Worm (Caenorhabditis elegans): ENCODE data around the gene Y57A10C.11.

The Y57A10C.11 gene

ce11 chrII:12393690-12394089 is 21.0 kb downstream of the Y57A10C.11 start, which contains the start of gene Y57A10B.7 (continued):
- TF ChIP-seq let-607 (tag; optimal IDR thresholded peaks at IDR 0.05) = no peak

DNA sequence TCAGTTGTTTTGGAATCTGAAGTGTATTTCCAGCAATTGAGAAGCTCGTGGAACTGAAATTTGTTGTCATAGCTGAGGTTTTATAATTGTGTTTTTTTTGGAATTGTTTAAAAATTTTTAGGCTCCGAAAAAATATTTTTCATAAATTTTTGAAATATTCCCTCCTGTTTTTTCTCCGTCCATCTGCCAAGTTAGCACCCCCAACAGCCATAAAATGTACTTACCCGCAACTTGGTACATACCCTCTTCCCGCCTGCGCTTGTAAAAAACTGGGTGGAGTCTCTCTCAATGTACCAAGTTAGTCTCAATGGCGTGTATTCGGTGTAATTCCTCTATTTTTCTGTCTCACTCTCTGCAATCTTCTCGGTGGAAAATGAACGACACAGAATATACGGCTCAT is 24.9 kb downstream of the Y57A10C.11 start, which contains the start of gene Y57A10B.6:
Y57A10B.6 (plus strand) TSS at position 301 of the 400 bp plus-strand sequence.
- TF ChIP-seq F22D6.2 (tag; optimal IDR thresholded peaks at IDR 0.05) (no peak), zfh-2 (GFP tag; conservative IDR thresholded peaks at IDR 0.05) (no peak), F33H1.4 (GFP tag; IDR thresholded peaks at IDR 0.05) (no peak), ceh-79 (tag; optimal IDR thresholded peaks at IDR 0.05) (no peak), ekl-4 (GFP tag; IDR thresholded peaks at IDR 0.05) (no peak), cebp-1 (GFP tag; IDR thresholded peaks at IDR 0.05) (no peak), cebp-1 (tag; optimal IDR thresholded peaks at IDR 0.05) (no peak), lin-26 (GFP tag; IDR thresholded peaks at IDR 0.05) (no peak), ceh-40 (GFP tag; IDR thresholded peaks at IDR 0.05) (no peak), mxl-1 (tag; optimal IDR thresholded peaks at IDR 0.05) (no peak), nhr-179 (tag; optimal IDR thresholded peaks at IDR 0.05) (no peak), F39B2.1 (GFP tag; IDR thresholded peaks at IDR 0.05) (no peak), D2030.7 (GFP tag; IDR thresholded peaks at IDR 0.05) (no peak), hlh-26 (GFP tag; conservative IDR thresholded peaks at IDR 0.05) (no peak), ets-4 (GFP tag; optimal IDR thresholded peaks at IDR 0.05) (no peak), aptf-2 (GFP tag; conservative IDR thresholded peaks at IDR 0.05) (no peak), F57C9.4 (tag; optimal IDR thresholded peaks at IDR 0.05) (no peak)

DNA sequence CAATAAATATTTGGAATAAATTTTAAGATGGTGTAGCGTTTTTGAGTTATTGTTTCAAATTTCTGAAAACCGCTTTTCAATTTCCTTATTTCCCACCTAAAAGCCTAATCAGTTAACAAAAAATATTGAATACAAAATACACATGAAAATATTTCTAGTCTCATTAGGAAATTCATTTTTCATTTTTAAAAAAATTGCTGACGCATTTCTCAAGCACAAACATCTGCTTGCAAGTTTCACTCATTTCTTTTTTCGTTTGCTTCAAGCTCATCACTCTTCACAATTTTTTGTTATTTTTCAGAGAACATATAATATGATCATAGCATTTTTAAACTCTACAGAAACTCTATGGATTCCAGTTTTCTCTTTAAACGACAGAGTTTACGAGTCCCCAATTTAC is 26.7 kb downstream of the Y57A10C.11 start, which contains the start of gene sre-41:
sre-41 (plus strand) TSS at position 301 of the 400 bp plus-strand sequence.
- TF ChIP-seq ets-4 (GFP tag; optimal IDR thresholded peaks at IDR 0.05) (no peak), hlh-12 (tag; optimal IDR thresholded peaks at IDR 0.05) (no peak), tbx-9 (tag; optimal IDR thresholded peaks at IDR 0.05; ENCODE audit: borderline replicate concordance) (no peak), madf-6 (GFP tag; IDR thresholded peaks at IDR 0.05) (no peak), hrde-1 (tag; optimal IDR thresholded peaks at IDR 0.05; ENCODE audit: borderline replicate concordance) (no peak), lin-26 (GFP tag; IDR thresholded peaks at IDR 0.05) (no peak), hmg-1.2 (GFP tag; IDR thresholded peaks at IDR 0.05) (no peak), cebp-2 (GFP tag; IDR thresholded peaks at IDR 0.05) (no peak), ama-1 (optimal IDR thresholded peaks at IDR 0.05) (no peak), ama-1 (GFP tag; optimal IDR thresholded peaks at IDR 0.05) (no peak)

DNA sequence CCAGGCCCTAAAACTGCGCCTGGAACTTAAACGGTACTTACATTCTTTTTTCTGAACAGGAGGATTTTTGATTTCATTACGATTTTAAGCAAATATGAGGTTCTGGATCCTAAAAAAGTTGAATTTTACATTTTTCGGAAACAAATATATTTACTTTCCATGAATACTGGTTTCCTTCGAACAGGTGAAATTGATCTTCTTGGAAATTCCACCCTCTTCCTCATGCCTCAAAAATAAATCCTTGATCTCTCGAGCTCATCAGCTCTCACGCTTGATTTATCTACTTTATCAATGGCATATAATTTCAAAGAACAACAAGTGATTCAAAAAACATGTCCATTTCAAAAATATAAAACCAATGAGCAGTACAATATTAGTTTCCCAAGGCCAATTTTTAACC is 27.2 kb downstream of the Y57A10C.11 start:
- TF ChIP-seq mxl-1 (tag; optimal IDR thresholded peaks at IDR 0.05) = no peak
- no peak for TF ChIP-seq madf-8 (GFP tag; conservative IDR thresholded peaks at IDR 0.05)

ce11 chrII:12386781-12387180 is 27.9 kb downstream of the Y57A10C.11 start, which contains the start of gene sre-42:
TSS of gene sre-42 (minus strand) at chrII:12386881.
- no peak for TF ChIP-seq nhr-90 (tag; optimal IDR thresholded peaks at IDR 0.05)
- no peak for TF ChIP-seq lin-40 (tag; optimal IDR thresholded peaks at IDR 0.05)
- no peak for TF ChIP-seq rcor-1 (GFP tag; IDR thresholded peaks at IDR 0.05)
- TF ChIP-seq unc-130 (GFP tag; optimal IDR thresholded peaks at IDR 0.05) = no peak
- no peak for TF ChIP-seq aptf-3 (GFP tag; IDR thresholded peaks at IDR 0.05)
- TF ChIP-seq chd-7 (tag; optimal IDR thresholded peaks at IDR 0.05) = no peak
- TF ChIP-seq attf-5 (GFP tag; optimal IDR thresholded peaks at IDR 0.05) = no peak
- TF ChIP-seq Y95B8A.8 (GFP tag; IDR thresholded peaks at IDR 0.05) = no peak
- no peak for TF ChIP-seq F52B5.7 (tag; optimal IDR thresholded peaks at IDR 0.05)

All from whole organism, young adult.